Worm (Caenorhabditis elegans) whole organism, L2 larva: ENCODE data around the gene affl-2.
A peak's percentile ranks its signal among the peaks of the same experiment; 100 is the strongest.

Experiments used
- C34F6.9 ChIP-seq: fragments of 150-350 bp; optimal IDR thresholded peaks from 2 replicates; lab custom pipeline; 2014; ENCODE audit warnings: missing biosample characterization, missing genetic modification characterization
- Y55F3AM.14 ChIP-seq: fragments of 200-800 bp; sonication (Bioruptor generic); optimal IDR thresholded peaks from 2 replicates; lab custom pipeline; 2018; ENCODE audit warnings: mild to moderate bottlenecking, missing genetic modification characterization, missing compliant biosample characterization
- ZK546.5 ChIP-seq: sonication (generic microtip); optimal IDR thresholded peaks from 2 replicates; lab custom pipeline; 2017; ENCODE audit warnings: missing biosample characterization, missing genetic modification characterization
- alr-1 ChIP-seq: fragments of 150-350 bp; optimal IDR thresholded peaks from 2 replicates; lab custom pipeline; 2014; ENCODE audit warnings: missing biosample characterization, missing genetic modification characterization
- aly-2 ChIP-seq: fragments of 150-350 bp; optimal IDR thresholded peaks from 2 replicates; lab custom pipeline; 2014; ENCODE audit warnings: missing biosample characterization, missing genetic modification characterization
- ama-1 ChIP-seq: fragments of 150-350 bp; optimal IDR thresholded peaks from 2 replicates; lab custom pipeline; 2018; ENCODE audit warnings: inconsistent platforms
- blmp-1 ChIP-seq: sonication (generic microtip); optimal IDR thresholded peaks from 2 replicates; lab custom pipeline; 2017; ENCODE audit warnings: missing genetic modification characterization, mild to moderate bottlenecking, missing compliant biosample characterization, antibody characterized with exemption, moderate library complexity; ENCODE audit not compliant: insufficient read depth
- ceh-16 ChIP-seq: fragments of 150-350 bp; optimal IDR thresholded peaks from 2 replicates; lab custom pipeline; 2014; ENCODE audit warnings: missing biosample characterization, missing genetic modification characterization
- ceh-82 ChIP-seq: fragments of 150-350 bp; optimal IDR thresholded peaks from 2 replicates; lab custom pipeline; 2014; ENCODE audit warnings: missing biosample characterization, missing genetic modification characterization
- crh-2 ChIP-seq: sonication (generic microtip); optimal IDR thresholded peaks from 2 replicates; lab custom pipeline; 2017; ENCODE audit warnings: missing biosample characterization, missing genetic modification characterization
- dmd-4 ChIP-seq: sonication (generic microtip); optimal IDR thresholded peaks from 2 replicates; lab custom pipeline; 2017; ENCODE audit warnings: missing biosample characterization, missing genetic modification characterization
- egl-27 ChIP-seq: sonication (generic microtip); optimal IDR thresholded peaks from 3 replicates; lab custom pipeline; 2017; ENCODE audit warnings: missing biosample characterization, missing genetic modification reagents, missing genetic modification characterization
- gmeb-1 ChIP-seq: fragments of 150-350 bp; optimal IDR thresholded peaks from 2 replicates; lab custom pipeline; 2014; ENCODE audit warnings: missing biosample characterization, missing genetic modification characterization
- lin-13 ChIP-seq: fragments of 150-350 bp; optimal IDR thresholded peaks from 2 replicates; lab custom pipeline; 2014; ENCODE audit warnings: missing biosample characterization, missing genetic modification reagents, missing genetic modification characterization
- lin-39 ChIP-seq: fragments of 150-350 bp; optimal IDR thresholded peaks from 2 replicates; lab custom pipeline; 2014; ENCODE audit warnings: missing biosample characterization, missing genetic modification reagents, missing genetic modification characterization
- lsy-2 ChIP-seq, 2 experiments: fragments of 150-350 bp in 1 of 2; sonication (generic microtip) in 1 of 2; optimal IDR thresholded peaks; 2 replicates each; lab custom pipeline; 2014 to 2017; ENCODE audit warnings: missing biosample characterization in 2 of 2, missing genetic modification characterization in 2 of 2
- mab-5 ChIP-seq: fragments of 150-350 bp; optimal IDR thresholded peaks from 2 replicates; lab custom pipeline; 2014; ENCODE audit warnings: missing biosample characterization, missing genetic modification characterization
- mdl-1 ChIP-seq, 2 experiments: fragments of 150-350 bp in 1 of 2; sonication (generic microtip) in 1 of 2; optimal IDR thresholded peaks; 2 replicates each; lab custom pipeline; 2017; ENCODE audit warnings: missing biosample characterization in 2 of 2, missing genetic modification characterization in 2 of 2
- nhr-11 ChIP-seq: fragments of 150-350 bp; optimal IDR thresholded peaks from 2 replicates; lab custom pipeline; 2014; ENCODE audit warnings: missing biosample characterization, missing genetic modification characterization
- nhr-12 ChIP-seq: fragments of 150-350 bp; optimal IDR thresholded peaks from 2 replicates; lab custom pipeline; 2014; ENCODE audit warnings: missing biosample characterization, missing genetic modification characterization
- nhr-129 ChIP-seq: fragments of 150-350 bp; optimal IDR thresholded peaks from 2 replicates; lab custom pipeline; 2014; ENCODE audit warnings: missing biosample characterization, missing genetic modification characterization
- nhr-21 ChIP-seq: fragments of 150-350 bp; optimal IDR thresholded peaks from 2 replicates; lab custom pipeline; 2014; ENCODE audit warnings: missing biosample characterization, missing genetic modification characterization
- nhr-25 ChIP-seq: fragments of 150-350 bp; sonication (generic microtip); optimal IDR thresholded peaks from 3 replicates; lab custom pipeline; 2014; ENCODE audit warnings: missing biosample characterization, missing genetic modification characterization
- nhr-77 ChIP-seq: fragments of 150-350 bp; optimal IDR thresholded peaks from 2 replicates; lab custom pipeline; 2014; ENCODE audit warnings: missing biosample characterization, missing genetic modification characterization
- sem-4 ChIP-seq: fragments of 150-350 bp; optimal IDR thresholded peaks from 2 replicates; lab custom pipeline; 2014; ENCODE audit warnings: missing biosample characterization, missing genetic modification reagents, missing genetic modification characterization
- skn-1 ChIP-seq: sonication (generic microtip); optimal IDR thresholded peaks from 2 replicates; lab custom pipeline; 2017; ENCODE audit warnings: missing biosample characterization, missing genetic modification characterization
- sma-3 ChIP-seq: sonication (generic microtip); optimal IDR thresholded peaks from 2 replicates; lab custom pipeline; 2016; ENCODE audit warnings: missing genetic modification reagents, missing genetic modification characterization, missing compliant biosample characterization
- sma-9 ChIP-seq, 2 experiments: fragments of 150-350 bp in 1 of 2; sonication (generic microtip) in 1 of 2; optimal IDR thresholded peaks; 2 replicates each; lab custom pipeline; 2014 to 2016; ENCODE audit warnings: missing genetic modification characterization in 2 of 2, mild to moderate bottlenecking in 1 of 2, missing biosample characterization in 1 of 2, missing compliant biosample characterization in 1 of 2, missing genetic modification reagents in 1 of 2, moderate library complexity in 1 of 2
- unc-39 ChIP-seq: fragments of 150-350 bp; optimal IDR thresholded peaks from 2 replicates; lab custom pipeline; 2014; ENCODE audit warnings: missing biosample characterization, missing genetic modification characterization
- unc-55 ChIP-seq: fragments of 150-350 bp; sonication (generic microtip); optimal IDR thresholded peaks from 3 replicates; lab custom pipeline; 2014; ENCODE audit warnings: missing biosample characterization, missing genetic modification reagents, missing genetic modification characterization
- zag-1 ChIP-seq: fragments of 150-350 bp; optimal IDR thresholded peaks from 2 replicates; lab custom pipeline; 2014; ENCODE audit warnings: missing biosample characterization, missing genetic modification characterization
- ztf-4 ChIP-seq: fragments of 150-350 bp; optimal IDR thresholded peaks from 2 replicates; lab custom pipeline; 2014; ENCODE audit warnings: missing biosample characterization, missing genetic modification characterization

Gene affl-2

ce11 chrIII:463711-464110 is 29.0 kb downstream of the affl-2 start, which contains the start of gene Y55B1BR.6:
Y55B1BR.6 (minus strand) TSS chrIII:463811.
- TF ChIP-seq ama-1 (no peak), nhr-21 (tag; lab: Kevin White, UChicago) (no peak), unc-55 (GFP tag; lab: Kevin White, UChicago) (no peak), sem-4 (tag; lab: Kevin White, UChicago) (no peak), sma-9 (GFP tag; optimal IDR thresholded peaks at IDR 0.05; lab: Kevin White, UChicago) (no peak), sma-9 (tag; optimal IDR thresholded peaks at IDR 0.05; lab: Kevin White, UChicago) (no peak), egl-27 (tag; lab: Kevin White, UChicago) (no peak), unc-39 (tag; lab: Kevin White, UChicago) (no peak), C34F6.9 (tag; lab: Kevin White, UChicago) (no peak), mab-5 (tag; lab: Kevin White, UChicago) (no peak), lsy-2 (tag; optimal IDR thresholded peaks at IDR 0.05; lab: Kevin White, UChicago) (no peak), dmd-4 (tag; lab: Kevin White, UChicago) (no peak), skn-1 (tag; lab: Kevin White, UChicago) (no peak)
- TF ChIP-seq, all 48 proteins: peak for 0

ce11 chrIII:471644-472401 is 37.1 kb downstream of the affl-2 start, which contains the start of the genes magu-1 and nemp-1:
magu-1 (minus strand) TSS chrIII:471702.
nemp-1 (plus strand) TSS chrIII:472317.
- TF ChIP-seq lsy-2 (tag; optimal IDR thresholded peaks at IDR 0.05; lab: Kevin White, UChicago) (peak in 1 of 2 experiments; percentile 16), unc-55 (GFP tag; lab: Kevin White, UChicago) (peak; percentile 46), nhr-12 (tag; lab: Kevin White, UChicago) (no peak), gmeb-1 (no peak), skn-1 (tag; lab: Kevin White, UChicago) (no peak)

- TF ChIP-seq nhr-11 (tag; lab: Kevin White, UChicago): no peak
- no peak for TF ChIP-seq mdl-1 (tag; optimal IDR thresholded peaks at IDR 0.05; lab: Kevin White, UChicago)
- TF ChIP-seq gmeb-1: no peak
- no peak for TF ChIP-seq unc-55 (GFP tag; lab: Kevin White, UChicago)
- TF ChIP-seq alr-1: no peak
- TF ChIP-seq ztf-4 (tag; lab: Kevin White, UChicago): no peak
- TF ChIP-seq ceh-16: no peak
- TF ChIP-seq zag-1 (tag; lab: Kevin White, UChicago): no peak
- TF ChIP-seq ZK546.5: no peak
- no peak for TF ChIP-seq crh-2 (tag; lab: Kevin White, UChicago)
- TF ChIP-seq sem-4 (tag; lab: Kevin White, UChicago): no peak
- TF ChIP-seq, all 48 proteins: peak for 0
Measured at ce11 chrIII:475154-475553, 40.5 kb downstream of the affl-2 start, which contains the start of gene mat-3. mat-3 (plus strand) TSS chrIII:475454.

- TF ChIP-seq nhr-77: no peak
- TF ChIP-seq, all 48 proteins: peak for 0
Measured at ce11 chrIII:481259-481658, 46.6 kb downstream of the affl-2 start.

ce11 chrIII:482739-483138 is 48.0 kb downstream of the affl-2 start:
- peak; percentile 18 for TF ChIP-seq ztf-4 (tag; lab: Kevin White, UChicago)
- TF ChIP-seq nhr-21 (tag; lab: Kevin White, UChicago): peak; percentile 71
- TF ChIP-seq sma-9 (GFP tag; optimal IDR thresholded peaks at IDR 0.05; lab: Kevin White, UChicago): no peak
- no peak for TF ChIP-seq sma-9 (tag; optimal IDR thresholded peaks at IDR 0.05; lab: Kevin White, UChicago)
- peak; percentile 49 for TF ChIP-seq skn-1 (tag; lab: Kevin White, UChicago)
- no peak for TF ChIP-seq lin-13 (GFP tag; lab: Kevin White, UChicago)
- peak; percentile 26 for TF ChIP-seq C34F6.9 (tag; lab: Kevin White, UChicago)
- peak; percentile 46 for TF ChIP-seq dmd-4 (tag; lab: Kevin White, UChicago)
- TF ChIP-seq ceh-82: no peak

ce11 chrIII:483556-483955 is 48.9 kb downstream of the affl-2 start, which contains the start of gene F10C5.3:
F10C5.3 (plus strand) TSS chrIII:483868.
- TF ChIP-seq zag-1 (tag; lab: Kevin White, UChicago): no peak
- TF ChIP-seq sma-3 (GFP tag; lab: Kevin White, UChicago): no peak
- no peak for TF ChIP-seq sem-4 (tag; lab: Kevin White, UChicago)
- no peak for TF ChIP-seq nhr-25 (tag; lab: Kevin White, UChicago)
- no peak for TF ChIP-seq mdl-1 (tag; optimal IDR thresholded peaks at IDR 0.05; lab: Kevin White, UChicago)
- no peak for TF ChIP-seq unc-39 (tag; lab: Kevin White, UChicago)
- no peak for TF ChIP-seq ceh-16
- TF ChIP-seq egl-27 (tag; lab: Kevin White, UChicago): no peak
- no peak for TF ChIP-seq blmp-1 (tag; lab: Kevin White, UChicago)
- no peak for TF ChIP-seq Y55F3AM.14 (GFP tag; lab: Kevin White, UChicago)
- no peak for TF ChIP-seq alr-1
- TF ChIP-seq nhr-129: no peak
- no peak for TF ChIP-seq lin-13 (GFP tag; lab: Kevin White, UChicago)
- no peak for TF ChIP-seq aly-2
- TF ChIP-seq lin-39 (tag; lab: Kevin White, UChicago): no peak
- TF ChIP-seq ceh-82: no peak
- TF ChIP-seq, all 48 proteins: peak for 0
